Fruit fly (Drosophila melanogaster) whole organism, wandering third instar larva: Measurements from ENCODE around the gene CG10031.

Experiments used
- Abd-B ChIP-seq: fragments of >200 bp; optimal IDR thresholded peaks from 2 replicates; lab custom pipeline; 2017; ENCODE audit warnings: missing biosample characterization, missing genetic modification characterization
- GATAd ChIP-seq: sonication (Bioruptor generic); optimal IDR thresholded peaks from 2 replicates; lab custom pipeline; 2016; ENCODE audit warnings: missing biosample characterization, missing genetic modification characterization
- OdsH ChIP-seq: fragments of 200-800 bp; sonication (Bioruptor generic); optimal IDR thresholded peaks from 2 replicates; lab custom pipeline; 2016; ENCODE audit warnings: missing biosample characterization, mild to moderate bottlenecking, missing genetic modification characterization
- foxo ChIP-seq, 2 experiments: fragments of 200-800 bp; sonication (Bioruptor generic); optimal IDR thresholded peaks; 2 replicates in 1 of 2; 3 replicates in 1 of 2; lab custom pipeline; 2016 to 2017; ENCODE audit warnings: missing biosample characterization in 2 of 2, missing genetic modification characterization in 2 of 2
- fru ChIP-seq: fragments of 200-800 bp; sonication (Bioruptor generic); optimal IDR thresholded peaks from 3 replicates; lab custom pipeline; 2016; ENCODE audit warnings: missing biosample characterization, mild to moderate bottlenecking, missing genetic modification characterization
- pan ChIP-seq: fragments of >200 bp; optimal IDR thresholded peaks from 2 replicates; lab custom pipeline; 2017
- psq ChIP-seq: fragments of 200-800 bp; sonication (Bioruptor generic); optimal IDR thresholded peaks from 3 replicates; lab custom pipeline; 2017; ENCODE audit warnings: missing biosample characterization, mild to moderate bottlenecking, missing genetic modification characterization, moderate library complexity
- sv ChIP-seq: fragments of 200-800 bp; sonication (Bioruptor generic); optimal IDR thresholded peaks from 3 replicates; lab custom pipeline; 2016; ENCODE audit warnings: missing biosample characterization, missing genetic modification characterization
- usp ChIP-seq: fragments of >200 bp; optimal IDR thresholded peaks from 2 replicates; lab custom pipeline; 2017; ENCODE audit warnings: missing biosample characterization, missing genetic modification characterization

- TF ChIP-seq pan (lab: Kevin White, UChicago) = no peak
- no peak for TF ChIP-seq GATAd (GFP tag; lab: Kevin White, UChicago)
- no peak for TF ChIP-seq Abd-B (GFP tag; lab: Kevin White, UChicago)
- TF ChIP-seq usp (GFP tag; lab: Kevin White, UChicago) = no peak
- TF ChIP-seq sv (GFP tag; lab: Kevin White, UChicago) = no peak
- no peak for TF ChIP-seq fru
- no peak for TF ChIP-seq foxo (GFP tag; optimal IDR thresholded peaks at IDR 0.05; lab: Kevin White, UChicago)
- no peak for TF ChIP-seq OdsH
- TF ChIP-seq psq (GFP tag; lab: Kevin White, UChicago) = no peak
These were observed 1.1 kb downstream of the CG10031 start, which contains the start of gene CG3604 for dm6 chr2L:3697772-3698171.
